Fruit fly (Drosophila melanogaster) whole organism, embryonic: ENCODE measurements around the gene CtsF.

ENCODE experiments used
- Atf6 ChIP-seq: fragments of 200-800 bp; sonication (Bioruptor generic); IDR thresholded peaks from 2 replicates; pipeline ENCODE4 v1.3.6; 2022; ENCODE audit warnings: missing biosample characterization, missing genetic modification characterization
- B-H2 ChIP-seq: fragments of 200-800 bp; sonication (Bioruptor generic); optimal IDR thresholded peaks from 2 replicates; lab custom pipeline; 2018; ENCODE audit warnings: missing biosample characterization, mild to moderate bottlenecking, missing genetic modification characterization
- CG10654 ChIP-seq: fragments of 200-800 bp; sonication (Bioruptor generic); optimal IDR thresholded peaks from 2 replicates; lab custom pipeline; 2016; ENCODE audit warnings: missing biosample characterization, missing genetic modification characterization
- CG11247 ChIP-seq: fragments of 200-800 bp; sonication (Bioruptor generic); IDR thresholded peaks from 2 replicates; pipeline ENCODE4 v1.3.6; 2022; ENCODE audit warnings: missing biosample characterization, missing genetic modification characterization
- CG13296 ChIP-seq: fragments of 200-800 bp; sonication (Bioruptor generic); optimal IDR thresholded peaks from 3 replicates; lab custom pipeline; 2018; ENCODE audit warnings: missing biosample characterization, mild to moderate bottlenecking, missing genetic modification characterization
- CG13894 ChIP-seq: fragments of 200-800 bp; sonication (Bioruptor generic); optimal IDR thresholded peaks from 3 replicates; lab custom pipeline; 2018; ENCODE audit warnings: missing biosample characterization, mild to moderate bottlenecking, missing genetic modification characterization, moderate library complexity
- CG1529 ChIP-seq: fragments of 200-800 bp; sonication (Bioruptor generic); optimal IDR thresholded peaks from 3 replicates; lab custom pipeline; 2018; ENCODE audit warnings: missing biosample characterization, missing genetic modification characterization
- CG17612 ChIP-seq: fragments of 200-800 bp; sonication (Bioruptor generic); IDR thresholded peaks from 2 replicates; pipeline ENCODE4 v1.3.6; 2022; ENCODE audit warnings: missing biosample characterization, missing genetic modification characterization
- CG17912 ChIP-seq: fragments of 200-800 bp; sonication (Bioruptor generic); optimal IDR thresholded peaks from 2 replicates; lab custom pipeline; 2018; ENCODE audit warnings: missing biosample characterization, mild to moderate bottlenecking, missing genetic modification characterization
- CG30431 ChIP-seq: fragments of 200-800 bp; sonication (Bioruptor generic); optimal IDR thresholded peaks from 2 replicates; lab custom pipeline; 2017; ENCODE audit warnings: missing biosample characterization, missing genetic modification characterization
- CG31224 ChIP-seq: fragments of 200-800 bp; sonication (Bioruptor generic); IDR thresholded peaks from 2 replicates; pipeline ENCODE4 v1.3.6; 2022; ENCODE audit warnings: missing biosample characterization, missing genetic modification characterization
- CG3838 ChIP-seq: fragments of 200-800 bp; sonication (Bioruptor generic); optimal IDR thresholded peaks from 3 replicates; lab custom pipeline; 2016; ENCODE audit warnings: missing biosample characterization, missing genetic modification characterization
- CG4360 ChIP-seq: fragments of 200-800 bp; sonication (Bioruptor generic); IDR thresholded peaks from 2 replicates; pipeline ENCODE4 v1.3.6; 2022; ENCODE audit warnings: missing biosample characterization, missing genetic modification characterization
- CG4617 ChIP-seq: fragments of 200-800 bp; sonication (Bioruptor generic); optimal IDR thresholded peaks from 3 replicates; lab custom pipeline; 2016; ENCODE audit warnings: missing biosample characterization, missing genetic modification characterization, borderline replicate concordance
- Drgx ChIP-seq: fragments of 200-800 bp; sonication (Bioruptor generic); IDR thresholded peaks from 2 replicates; pipeline ENCODE4 v1.3.6; 2022; ENCODE audit warnings: missing biosample characterization, missing genetic modification characterization
- ERR ChIP-seq: fragments of 200-800 bp; sonication (Bioruptor generic); optimal IDR thresholded peaks from 2 replicates; lab custom pipeline; 2016; ENCODE audit warnings: missing biosample characterization, missing genetic modification characterization
- Elba2 ChIP-seq: fragments of 200-800 bp; sonication (Bioruptor generic); optimal IDR thresholded peaks from 3 replicates; lab custom pipeline; 2016; ENCODE audit warnings: missing biosample characterization, missing genetic modification characterization
- Hand ChIP-seq: fragments of 200-800 bp; sonication (Bioruptor generic); optimal IDR thresholded peaks from 2 replicates; lab custom pipeline; 2017; ENCODE audit warnings: mild to moderate bottlenecking, missing biosample characterization, missing genetic modification reagents, missing genetic modification characterization
- HmgZ ChIP-seq: fragments of 200-800 bp; sonication (Bioruptor generic); optimal IDR thresholded peaks from 2 replicates; lab custom pipeline; 2018; ENCODE audit warnings: missing biosample characterization, mild to moderate bottlenecking, missing genetic modification characterization
- Hr39 ChIP-seq: fragments of >200 bp; optimal IDR thresholded peaks from 2 replicates; lab custom pipeline; 2017
- Jarid2 ChIP-seq: fragments of 200-800 bp; sonication (Bioruptor generic); optimal IDR thresholded peaks from 3 replicates; lab custom pipeline; 2017; ENCODE audit warnings: mild to moderate bottlenecking, missing biosample characterization, missing genetic modification reagents, missing genetic modification characterization
- Lpt ChIP-seq: fragments of >200 bp; optimal IDR thresholded peaks from 2 replicates; lab custom pipeline; 2018; ENCODE audit warnings: missing biosample characterization, missing genetic modification characterization
- MESR4 ChIP-seq: fragments of 200-800 bp; sonication (Bioruptor generic); optimal IDR thresholded peaks from 2 replicates; lab custom pipeline; 2018; ENCODE audit warnings: missing biosample characterization, mild to moderate bottlenecking, missing genetic modification characterization, moderate library complexity
- Mes4 ChIP-seq: fragments of 200-800 bp; sonication (Bioruptor generic); optimal IDR thresholded peaks from 2 replicates; lab custom pipeline; 2016; ENCODE audit warnings: missing biosample characterization, missing genetic modification characterization
- NFAT ChIP-seq: fragments of 200-800 bp; sonication (Bioruptor generic); IDR thresholded peaks from 2 replicates; pipeline ENCODE4 v1.3.6; 2022; ENCODE audit warnings: missing biosample characterization, missing genetic modification characterization
- Ravus ChIP-seq: fragments of 200-800 bp; sonication (Bioruptor generic); IDR thresholded peaks from 2 replicates; pipeline ENCODE4 v1.3.6; 2022; ENCODE audit warnings: missing biosample characterization, missing genetic modification characterization
- Spps ChIP-seq: fragments of 200-800 bp; sonication (Bioruptor generic); optimal IDR thresholded peaks from 2 replicates; lab custom pipeline; 2018; ENCODE audit warnings: missing biosample characterization, mild to moderate bottlenecking, missing genetic modification characterization
- Xrp1 ChIP-seq: fragments of 200-800 bp; sonication (Bioruptor generic); IDR thresholded peaks from 2 replicates; pipeline ENCODE4 v1.3.6; 2022; ENCODE audit warnings: missing biosample characterization, missing genetic modification characterization
- aop ChIP-seq: fragments of 200-800 bp; sonication (Bioruptor generic); IDR thresholded peaks from 2 replicates; pipeline ENCODE4 v1.3.6; 2022; ENCODE audit warnings: missing biosample characterization, missing genetic modification characterization
- ara ChIP-seq: fragments of 200-800 bp; sonication (Bioruptor generic); IDR thresholded peaks from 2 replicates; pipeline ENCODE4 v1.3.6; 2022; ENCODE audit warnings: missing biosample characterization, missing genetic modification characterization
- az2 ChIP-seq: fragments of 200-800 bp; sonication (Bioruptor generic); optimal IDR thresholded peaks from 3 replicates; lab custom pipeline; 2016; ENCODE audit warnings: missing biosample characterization, missing genetic modification characterization
- bab2 ChIP-seq: fragments of 200-800 bp; sonication (Bioruptor generic); optimal IDR thresholded peaks from 2 replicates; lab custom pipeline; 2016; ENCODE audit warnings: missing biosample characterization, missing genetic modification characterization
- cas ChIP-seq: fragments of 200-800 bp; sonication (Bioruptor generic); IDR thresholded peaks from 2 replicates; pipeline ENCODE4 v1.3.6; 2022; ENCODE audit warnings: missing biosample characterization, missing genetic modification characterization
- cg ChIP-seq: fragments of 200-800 bp; sonication (Bioruptor generic); optimal IDR thresholded peaks from 3 replicates; lab custom pipeline; 2019; ENCODE audit warnings: missing biosample characterization, mild to moderate bottlenecking, missing genetic modification characterization, moderate library complexity
- chinmo ChIP-seq: fragments of 200-800 bp; sonication (Bioruptor generic); IDR thresholded peaks from 4 replicates; pipeline ENCODE4 v1.3.6; 2022; ENCODE audit warnings: missing biosample characterization, missing genetic modification characterization; ENCODE audit not compliant: partially characterized antibody
- chn ChIP-seq: fragments of 200-800 bp; sonication (Bioruptor generic); optimal IDR thresholded peaks from 2 replicates; lab custom pipeline; 2016; ENCODE audit warnings: missing biosample characterization, missing genetic modification characterization
- croc ChIP-seq: fragments of 200-800 bp; sonication (Bioruptor generic); conservative IDR thresholded peaks from 3 replicates; pipeline ENCODE4 v1.3.6; 2022; ENCODE audit warnings: missing biosample characterization, missing genetic modification characterization
- dmrt99B ChIP-seq: fragments of 200-800 bp; sonication (Bioruptor generic); optimal IDR thresholded peaks from 2 replicates; lab custom pipeline; 2018; ENCODE audit warnings: missing biosample characterization, mild to moderate bottlenecking, missing genetic modification characterization, moderate library complexity
- kah ChIP-seq: fragments of 200-800 bp; sonication (Bioruptor generic); optimal IDR thresholded peaks from 2 replicates; lab custom pipeline; 2018; ENCODE audit warnings: missing biosample characterization, mild to moderate bottlenecking, missing genetic modification characterization
- lov ChIP-seq, 2 experiments: fragments of 200-800 bp in 1 of 2; fragments of >200 bp in 1 of 2; sonication (Bioruptor generic) in 1 of 2; IDR thresholded peaks in 1 of 2; optimal IDR thresholded peaks in 1 of 2; 2 replicates in 1 of 2; 3 replicates in 1 of 2; pipeline versions ENCODE4 v1.3.6 to Lab custom; 2017 to 2022; ENCODE audit warnings: missing biosample characterization in 1 of 2, missing genetic modification characterization in 1 of 2
- nerfin-1 ChIP-seq: fragments of 200-800 bp; sonication (Bioruptor generic); optimal IDR thresholded peaks from 3 replicates; lab custom pipeline; 2019; ENCODE audit warnings: missing biosample characterization, mild to moderate bottlenecking, missing genetic modification characterization, moderate library complexity
- onecut ChIP-seq: fragments of 200-800 bp; sonication (Bioruptor generic); IDR thresholded peaks from 2 replicates; pipeline ENCODE4 v1.3.6; 2022; ENCODE audit warnings: missing biosample characterization, missing genetic modification characterization
- pros ChIP-seq: fragments of 200-800 bp; sonication (Bioruptor generic); optimal IDR thresholded peaks from 3 replicates; lab custom pipeline; 2019; ENCODE audit warnings: missing biosample characterization, mild to moderate bottlenecking, missing genetic modification characterization, moderate library complexity
- sisA ChIP-seq: fragments of 200-800 bp; sonication (Bioruptor generic); IDR thresholded peaks from 2 replicates; pipeline ENCODE4 v1.3.6; 2022; ENCODE audit warnings: missing biosample characterization, missing genetic modification characterization
- so ChIP-seq: fragments of 200-800 bp; sonication (Bioruptor generic); IDR thresholded peaks from 3 replicates; pipeline ENCODE4 v1.3.6; 2022; ENCODE audit warnings: missing biosample characterization, missing genetic modification characterization
- sr ChIP-seq: fragments of 200-800 bp; sonication (Bioruptor generic); IDR thresholded peaks from 3 replicates; pipeline ENCODE4 v1.3.6; 2022; ENCODE audit warnings: missing biosample characterization, missing genetic modification characterization
- sug ChIP-seq: fragments of 200-800 bp; optimal IDR thresholded peaks from 2 replicates; lab custom pipeline; 2019; ENCODE audit warnings: missing biosample characterization, mild to moderate bottlenecking, missing genetic modification characterization, moderate library complexity
- tna ChIP-seq: fragments of 200-800 bp; sonication (Bioruptor generic); IDR thresholded peaks from 2 replicates; pipeline ENCODE4 v1.3.6; 2022; ENCODE audit warnings: missing biosample characterization, missing genetic modification characterization; ENCODE audit not compliant: partially characterized antibody
- unc-4 ChIP-seq: fragments of 200-800 bp; sonication (Bioruptor generic); IDR thresholded peaks from 2 replicates; pipeline ENCODE4 v1.3.6; 2022; ENCODE audit warnings: missing biosample characterization, missing genetic modification characterization; ENCODE audit not compliant: partially characterized antibody
- vfl ChIP-seq: fragments of 200-800 bp; sonication (Bioruptor generic); optimal IDR thresholded peaks from 2 replicates; lab custom pipeline; 2016; ENCODE audit warnings: missing biosample characterization, missing genetic modification characterization

The CtsF gene

DNA sequence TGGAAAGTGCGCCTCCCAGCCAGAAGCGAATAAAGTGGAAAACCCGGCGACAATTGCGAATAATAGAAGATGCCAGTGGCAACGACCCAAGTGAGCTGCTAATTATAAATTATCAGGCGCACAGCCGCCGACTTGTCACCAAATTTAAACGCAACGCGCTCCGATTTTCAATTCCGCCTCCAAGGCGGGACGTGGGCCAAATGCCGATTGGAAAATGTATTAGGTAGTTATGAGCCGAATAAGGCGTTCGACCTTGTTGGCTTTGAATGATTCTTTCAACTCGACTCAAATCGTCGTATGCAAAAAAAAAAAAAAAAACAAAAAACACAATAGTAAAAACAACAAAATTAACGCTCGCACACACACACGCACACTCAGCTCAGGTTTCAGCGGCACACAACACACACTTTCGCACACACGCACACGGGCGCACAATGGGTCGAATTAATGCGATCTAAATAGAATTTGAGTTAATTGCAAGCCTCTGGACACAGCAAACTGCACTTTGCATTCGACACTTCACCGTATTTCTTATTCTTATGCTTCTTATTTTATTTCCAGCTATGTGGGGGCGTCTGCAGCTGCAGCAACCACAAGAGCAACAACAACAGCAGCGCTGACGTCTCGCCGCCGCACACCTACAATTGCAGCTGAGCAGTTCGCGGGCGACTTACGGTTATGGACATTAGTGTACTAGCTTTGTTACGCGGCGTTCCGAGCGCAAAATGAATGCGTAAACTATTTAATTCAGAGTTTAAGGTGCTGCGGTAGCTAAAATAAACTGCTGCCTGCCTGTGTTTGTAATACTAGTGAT is 20.0 kb downstream of the CtsF start:
- TF ChIP-seq CG31224 (peak; percentile 71), MESR4 (GFP tag; lab: Kevin White, UChicago) (peak; percentile 84), CG4360 (peak; percentile 93), so (GFP tag; lab: Robert Waterston, UW) (peak; percentile 21; the same call in 1 of the 3 replicates), sisA (GFP tag; lab: Robert Waterston, UW) (no peak), ara (GFP tag; lab: Robert Waterston, UW) (no peak), chinmo (GFP tag; lab: Robert Waterston, UW) (0 out of 4 replicates have a peak, but pooled peaks have one; percentile 8), HmgZ (no peak), CG4617 (GFP tag; lab: Kevin White, UChicago) (peak; percentile 49), CG17612 (GFP tag; lab: Robert Waterston, UW) (no peak), CG13296 (peak; percentile 19), sr (GFP tag; lab: Robert Waterston, UW) (peak; percentile 31; the same call in 1 of the 3 replicates), pros (no peak), ERR (GFP tag; lab: Kevin White, UChicago) (no peak), CG1529 (peak; percentile 7), NFAT (GFP tag; lab: Robert Waterston, UW) (no peak), croc (no peak), aop (GFP tag; lab: Robert Waterston, UW) (no peak), Hand (GFP tag; lab: Kevin White, UChicago) (peak; percentile 20), Atf6 (GFP tag; lab: Robert Waterston, UW) (no peak; the same call in 1 of the 2 replicates), tna (GFP tag; lab: Robert Waterston, UW) (0 out of 2 replicates have a peak, but pooled peaks have one; percentile 10), Elba2 (GFP tag; lab: Kevin White, UChicago) (peak; percentile 17), cg (GFP tag; lab: Kevin White, UChicago) (peak; percentile 78), lov (optimal IDR thresholded peaks at IDR 0.05; lab: Kevin White, UChicago) (no peak), lov (GFP tag; IDR thresholded peaks at IDR 0.05; lab: Robert Waterston, UW) (no peak), dmrt99B (tag; lab: Kevin White, UChicago) (no peak)

DNA sequence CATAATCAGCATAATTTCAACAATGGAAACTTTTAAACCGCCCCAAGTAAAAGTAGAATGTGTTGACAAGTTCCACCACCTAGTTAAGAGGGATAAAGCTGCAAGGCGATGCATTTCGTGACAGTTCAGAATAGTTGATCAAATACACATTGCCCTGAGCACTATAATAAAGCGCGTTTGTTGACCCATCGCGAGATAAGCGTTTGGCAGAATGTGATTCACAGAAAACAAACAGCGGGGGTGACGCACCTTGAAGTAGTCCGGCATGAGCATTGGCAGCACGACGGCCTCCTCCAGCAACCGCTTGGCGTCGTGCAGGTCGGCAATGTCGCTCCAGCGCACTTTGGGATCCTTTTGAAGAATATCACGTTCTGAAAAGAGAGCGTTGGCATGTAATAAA is 22.1 kb downstream of the CtsF start:
- TF ChIP-seq Hr39 (no peak), vfl (GFP tag; lab: Kevin White, UChicago) (no peak), CG30431 (no peak), Lpt (GFP tag; lab: Kevin White, UChicago) (no peak), B-H2 (GFP tag; lab: Kevin White, UChicago) (no peak), bab2 (GFP tag; lab: Kevin White, UChicago) (no peak), Spps (no peak), sug (peak; percentile 12), chn (GFP tag; lab: Kevin White, UChicago) (no peak), Mes4 (GFP tag; lab: Kevin White, UChicago) (no peak), Ravus (no peak), az2 (no peak), onecut (GFP tag; lab: Robert Waterston, UW) (no peak), cas (no peak), sisA (GFP tag; lab: Robert Waterston, UW) (no peak), Xrp1 (GFP tag; lab: Robert Waterston, UW) (peak; percentile 21; the same call in 1 of the 2 replicates), unc-4 (no peak), kah (GFP tag; lab: Kevin White, UChicago) (no peak), Jarid2 (no peak), CG17912 (no peak), CG10654 (GFP tag; lab: Kevin White, UChicago) (no peak), aop (GFP tag; lab: Robert Waterston, UW) (no peak), CG11247 (GFP tag; lab: Robert Waterston, UW) (no peak), CG3838 (GFP tag; lab: Kevin White, UChicago) (no peak), CG13894 (no peak), Drgx (GFP tag; lab: Robert Waterston, UW) (0 out of 2 replicates have a peak, but pooled peaks have one; percentile 8), nerfin-1 (tag; lab: Kevin White, UChicago) (no peak)
